Worm (Caenorhabditis elegans) whole organism, L3 larva: ENCODE results near the gene nspc-19.
"Not testable (repeated sequence)": the region's sequence is repeated elsewhere in the genome, so short reads cannot be mapped to it uniquely, and the experiment has no call there.

Experiments used
- R02D3.7 ChIP-seq: fragments of 150-350 bp; optimal IDR thresholded peaks from 2 replicates; lab custom pipeline; 2014; ENCODE audit warnings: missing biosample characterization, missing genetic modification characterization
- ZK546.5 ChIP-seq: sonication (generic microtip); optimal IDR thresholded peaks from 2 replicates; lab custom pipeline; 2017; ENCODE audit warnings: missing biosample characterization, missing genetic modification characterization
- aly-2 ChIP-seq: fragments of 150-350 bp; optimal IDR thresholded peaks from 2 replicates; lab custom pipeline; 2014; ENCODE audit warnings: missing biosample characterization, missing genetic modification characterization
- ama-1 ChIP-seq: fragments of 150-350 bp; optimal IDR thresholded peaks from 2 replicates; lab custom pipeline; 2018
- ceh-16 ChIP-seq: sonication (generic microtip); optimal IDR thresholded peaks from 2 replicates; lab custom pipeline; 2017; ENCODE audit warnings: missing biosample characterization, missing genetic modification characterization
- ceh-28 ChIP-seq: fragments of 150-350 bp; optimal IDR thresholded peaks from 2 replicates; lab custom pipeline; 2014; ENCODE audit warnings: missing biosample characterization, missing genetic modification reagents, missing genetic modification characterization
- ceh-82 ChIP-seq: fragments of 150-350 bp; optimal IDR thresholded peaks from 2 replicates; lab custom pipeline; 2014; ENCODE audit warnings: missing biosample characterization, missing genetic modification characterization
- ceh-9 ChIP-seq: sonication (generic microtip); optimal IDR thresholded peaks from 2 replicates; lab custom pipeline; 2018; ENCODE audit warnings: missing biosample characterization, missing genetic modification characterization
- daf-12 ChIP-seq: fragments of 150-350 bp; optimal IDR thresholded peaks from 2 replicates; lab custom pipeline; 2014; ENCODE audit warnings: missing biosample characterization, missing genetic modification reagents, missing genetic modification characterization
- egl-27 ChIP-seq: sonication (generic microtip); optimal IDR thresholded peaks from 4 replicates; lab custom pipeline; 2017; ENCODE audit warnings: missing biosample characterization, missing genetic modification reagents, missing genetic modification characterization
- egl-5 ChIP-seq: fragments of 150-350 bp; optimal IDR thresholded peaks from 2 replicates; lab custom pipeline; 2017; ENCODE audit warnings: missing biosample characterization, missing genetic modification reagents, missing genetic modification characterization, inconsistent platforms
- elt-1 ChIP-seq: fragments of 150-350 bp; optimal IDR thresholded peaks from 2 replicates; lab custom pipeline; 2014; ENCODE audit warnings: missing biosample characterization, missing genetic modification characterization
- elt-2 ChIP-seq: sonication (generic microtip); optimal IDR thresholded peaks from 2 replicates; lab custom pipeline; 2016; ENCODE audit warnings: missing genetic modification reagents, mild to moderate bottlenecking, missing genetic modification characterization, missing compliant biosample characterization
- elt-3 ChIP-seq, 3 experiments: fragments of 150-350 bp in 1 of 3; sonication (generic microtip) in 2 of 3; optimal IDR thresholded peaks; 2 replicates in 2 of 3; 4 replicates in 1 of 3; lab custom pipeline; 2014 to 2017; ENCODE audit warnings: missing biosample characterization in 3 of 3, missing genetic modification characterization in 3 of 3
- eor-1 ChIP-seq, 2 experiments: fragments of 150-350 bp; optimal IDR thresholded peaks; 2 replicates each; lab custom pipeline; 2014 to 2018; ENCODE audit warnings: missing biosample characterization in 2 of 2, missing genetic modification characterization in 2 of 2
- fkh-10 ChIP-seq: sonication (generic microtip); optimal IDR thresholded peaks from 2 replicates; lab custom pipeline; 2017; ENCODE audit warnings: missing biosample characterization, missing genetic modification reagents, missing genetic modification characterization
- fkh-2 ChIP-seq: fragments of 150-350 bp; optimal IDR thresholded peaks from 2 replicates; lab custom pipeline; 2014; ENCODE audit warnings: missing biosample characterization, missing genetic modification reagents, missing genetic modification characterization
- fos-1 ChIP-seq: fragments of 150-350 bp; optimal IDR thresholded peaks from 2 replicates; lab custom pipeline; 2014; ENCODE audit warnings: missing biosample characterization, missing genetic modification characterization
- hmg-11 ChIP-seq: sonication (generic microtip); optimal IDR thresholded peaks from 2 replicates; lab custom pipeline; 2016; ENCODE audit warnings: missing genetic modification characterization, missing compliant biosample characterization
- jun-1 ChIP-seq: fragments of 150-350 bp; optimal IDR thresholded peaks from 2 replicates; lab custom pipeline; 2014; ENCODE audit warnings: missing biosample characterization, missing genetic modification reagents, missing genetic modification characterization
- lin-15B ChIP-seq: fragments of 150-350 bp; optimal IDR thresholded peaks from 2 replicates; lab custom pipeline; 2014; ENCODE audit warnings: missing biosample characterization, missing genetic modification characterization
- lin-39 ChIP-seq: fragments of 150-350 bp; optimal IDR thresholded peaks from 2 replicates; lab custom pipeline; 2018; ENCODE audit warnings: missing biosample characterization, missing genetic modification reagents, missing genetic modification characterization
- lsy-12 ChIP-seq: sonication (generic microtip); optimal IDR thresholded peaks from 2 replicates; lab custom pipeline; 2016; ENCODE audit warnings: mild to moderate bottlenecking, missing genetic modification characterization, missing compliant biosample characterization
- mdl-1 ChIP-seq: fragments of 150-350 bp; optimal IDR thresholded peaks from 2 replicates; lab custom pipeline; 2014; ENCODE audit warnings: missing biosample characterization, missing genetic modification characterization
- nfya-1 ChIP-seq: sonication (generic microtip); optimal IDR thresholded peaks from 2 replicates; lab custom pipeline; 2017; ENCODE audit warnings: missing genetic modification characterization, mild to moderate bottlenecking, missing compliant biosample characterization, antibody characterized with exemption, moderate library complexity; ENCODE audit not compliant: insufficient read depth
- nhr-12 ChIP-seq: fragments of 150-350 bp; optimal IDR thresholded peaks from 2 replicates; lab custom pipeline; 2014; ENCODE audit warnings: missing biosample characterization, missing genetic modification characterization
- nhr-23 ChIP-seq: fragments of 150-350 bp; optimal IDR thresholded peaks from 2 replicates; lab custom pipeline; 2014; ENCODE audit warnings: missing biosample characterization, missing genetic modification reagents, missing genetic modification characterization
- nhr-237 ChIP-seq: fragments of 150-350 bp; optimal IDR thresholded peaks from 2 replicates; lab custom pipeline; 2014; ENCODE audit warnings: missing biosample characterization, missing genetic modification characterization
- nhr-25 ChIP-seq: sonication (generic microtip); optimal IDR thresholded peaks from 2 replicates; lab custom pipeline; 2017; ENCODE audit warnings: missing biosample characterization, missing genetic modification characterization
- nhr-28 ChIP-seq: fragments of 150-350 bp; optimal IDR thresholded peaks from 2 replicates; lab custom pipeline; 2014; ENCODE audit warnings: missing biosample characterization, missing genetic modification characterization
- nhr-43 ChIP-seq: sonication (generic microtip); optimal IDR thresholded peaks from 2 replicates; lab custom pipeline; 2016; ENCODE audit warnings: mild to moderate bottlenecking, missing genetic modification characterization, missing compliant biosample characterization; ENCODE audit not compliant: poor library complexity, severe bottlenecking
- nhr-67 ChIP-seq: fragments of 150-350 bp; optimal IDR thresholded peaks from 2 replicates; lab custom pipeline; 2014; ENCODE audit warnings: missing biosample characterization, missing genetic modification characterization
- nhr-76 ChIP-seq: fragments of 150-350 bp; sonication (generic microtip); optimal IDR thresholded peaks from 5 replicates; lab custom pipeline; 2014; ENCODE audit warnings: missing biosample characterization, missing genetic modification characterization
- nhr-77 ChIP-seq: fragments of 150-350 bp; optimal IDR thresholded peaks from 2 replicates; lab custom pipeline; 2014; ENCODE audit warnings: missing biosample characterization, missing genetic modification characterization
- pha-4 ChIP-seq: fragments of 150-350 bp; optimal IDR thresholded peaks from 2 replicates; lab custom pipeline; 2014; ENCODE audit warnings: missing biosample characterization, missing genetic modification reagents, missing genetic modification characterization
- pqm-1 ChIP-seq: fragments of 150-350 bp; optimal IDR thresholded peaks from 2 replicates; lab custom pipeline; 2017; ENCODE audit warnings: missing biosample characterization, missing genetic modification characterization, inconsistent platforms
- sea-2 ChIP-seq: fragments of 150-350 bp; sonication (generic microtip); optimal IDR thresholded peaks from 4 replicates; lab custom pipeline; 2014; ENCODE audit warnings: missing biosample characterization, missing genetic modification reagents, missing genetic modification characterization
- skn-1 ChIP-seq: fragments of 150-350 bp; optimal IDR thresholded peaks from 2 replicates; lab custom pipeline; 2014; ENCODE audit warnings: missing biosample characterization, missing genetic modification characterization
- snpc-4 ChIP-seq: fragments of 150-350 bp; optimal IDR thresholded peaks from 2 replicates; lab custom pipeline; 2014; ENCODE audit warnings: missing biosample characterization, missing genetic modification characterization
- tbx-2 ChIP-seq: sonication (generic microtip); optimal IDR thresholded peaks from 2 replicates; lab custom pipeline; 2016; ENCODE audit warnings: mild to moderate bottlenecking, missing genetic modification characterization, missing compliant biosample characterization
- unc-39 ChIP-seq: sonication (generic microtip); optimal IDR thresholded peaks from 4 replicates; lab custom pipeline; 2017; ENCODE audit warnings: missing biosample characterization, missing genetic modification characterization
- unc-62 ChIP-seq: fragments of 150-350 bp; sonication (generic microtip); optimal IDR thresholded peaks from 4 replicates; lab custom pipeline; 2014; ENCODE audit warnings: missing biosample characterization, missing genetic modification reagents, missing genetic modification characterization
- zag-1 ChIP-seq: fragments of 150-350 bp; optimal IDR thresholded peaks from 2 replicates; lab custom pipeline; 2014; ENCODE audit warnings: missing biosample characterization, missing genetic modification characterization
- ztf-11 ChIP-seq: fragments of 150-350 bp; optimal IDR thresholded peaks from 2 replicates; lab custom pipeline; 2014; ENCODE audit warnings: missing biosample characterization, missing genetic modification characterization
- ztf-4 ChIP-seq: fragments of 150-350 bp; optimal IDR thresholded peaks from 2 replicates; lab custom pipeline; 2014; ENCODE audit warnings: missing biosample characterization, missing genetic modification characterization

Gene nspc-19

DNA sequence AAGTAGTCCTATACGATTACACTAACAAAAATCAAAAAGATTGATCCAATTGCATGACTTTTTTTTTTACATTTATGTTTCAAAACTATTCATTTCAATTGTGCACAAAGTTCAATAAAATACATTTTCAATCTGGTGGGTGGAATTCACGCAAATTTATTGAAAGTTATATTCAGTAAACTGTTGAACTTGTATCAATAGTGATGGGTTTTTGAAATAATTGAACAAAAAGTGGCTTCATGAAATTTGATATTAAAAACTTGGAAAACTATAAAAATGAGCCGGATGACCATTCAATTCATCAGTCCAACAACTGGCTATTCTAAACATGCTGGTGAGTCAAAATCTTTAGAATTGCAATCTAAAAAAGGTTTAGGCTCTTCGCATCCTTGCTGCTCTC is 5.2 kb upstream of the nspc-19 start, which contains the start of gene nspc-16:
TSS of gene nspc-16 (plus strand) at position 301 of the 400 bp plus-strand sequence.
- no peak for TF ChIP-seq nhr-67 (tag; lab: Kevin White, UChicago)
- no peak for TF ChIP-seq lin-39
- no peak for TF ChIP-seq ceh-16 (tag; lab: Kevin White, UChicago)
- TF ChIP-seq skn-1 (tag; lab: Kevin White, UChicago): no peak
- TF ChIP-seq nhr-23 (tag; lab: Kevin White, UChicago): no peak
- TF ChIP-seq ceh-82: no peak
- no peak for TF ChIP-seq ceh-9 (tag; lab: Kevin White, UChicago)
- TF ChIP-seq nhr-12 (tag; lab: Kevin White, UChicago): no peak
- TF ChIP-seq hmg-11: no peak
- no peak for TF ChIP-seq fkh-2
- no peak for TF ChIP-seq zag-1 (tag; lab: Kevin White, UChicago)
- no peak for TF ChIP-seq daf-12 (tag; lab: Kevin White, UChicago)

DNA sequence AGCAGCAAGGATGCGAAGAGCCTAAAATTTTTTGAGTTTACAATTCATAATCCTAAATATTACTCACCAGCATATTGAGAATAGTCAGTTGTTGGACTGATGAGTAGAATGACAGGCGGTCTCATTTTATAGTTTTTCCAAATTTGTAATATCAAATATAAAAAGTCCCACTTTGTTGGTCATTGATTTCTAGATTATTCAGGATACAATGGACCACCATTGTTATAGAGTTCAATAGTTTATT is 3.5 kb upstream of the nspc-19 start, which contains the start of gene nspc-17:
TSS of gene nspc-17 (minus strand) at position 101 of the 244 bp plus-strand sequence.
- TF ChIP-seq egl-27, R02D3.7, nhr-76 (tag; lab: Kevin White, UChicago): not testable (repeated sequence)

DNA sequence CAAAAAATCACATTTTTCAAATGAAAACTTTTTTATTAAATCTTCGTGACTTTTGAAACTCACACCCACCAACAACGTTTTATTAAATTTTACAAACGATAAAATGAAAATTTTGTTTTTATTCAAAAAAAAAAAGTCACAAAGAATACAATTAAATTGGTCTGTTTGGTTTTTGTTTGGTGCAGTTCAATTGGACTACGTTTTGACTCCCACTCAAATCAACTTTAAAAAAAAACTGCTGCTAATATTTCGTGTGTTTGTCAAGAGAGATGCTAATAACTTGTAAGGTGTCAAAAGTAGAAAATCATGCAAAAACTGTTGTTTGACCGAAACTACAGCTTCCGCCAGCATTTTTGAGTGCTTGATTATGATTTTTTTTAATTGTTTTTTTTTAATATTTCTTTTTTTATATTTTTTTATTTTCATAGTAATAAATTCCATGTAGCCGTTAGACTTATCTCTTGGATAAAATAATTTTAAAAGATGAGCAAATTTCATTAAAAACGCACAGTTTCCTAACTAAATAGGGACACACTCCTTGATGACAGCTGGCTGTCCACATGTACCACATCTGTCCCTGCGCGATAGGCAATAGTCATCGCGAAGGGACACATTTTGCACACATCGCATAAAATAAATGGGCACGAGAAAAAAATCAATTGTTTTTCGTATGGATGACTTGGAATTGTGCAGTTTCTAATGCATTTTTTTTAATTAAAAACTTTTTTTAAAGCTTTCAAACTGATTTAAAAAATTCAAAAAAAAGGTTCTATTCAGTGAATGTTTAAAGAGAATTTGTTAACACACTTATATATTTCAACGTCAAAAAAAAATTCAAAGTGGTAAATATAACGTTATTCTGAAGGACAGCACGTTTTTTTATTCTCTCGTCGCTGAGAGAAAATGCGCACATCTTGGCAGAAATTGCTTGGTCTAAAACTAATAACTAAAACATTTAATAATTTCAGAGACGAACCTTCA is 2.9 kb upstream of the nspc-19 start:
- TF ChIP-seq egl-5 (tag; lab: Kevin White, UChicago): peak; percentile 100
- peak; percentile 87 for TF ChIP-seq ceh-16 (tag; lab: Kevin White, UChicago)
- peak; percentile 100 for TF ChIP-seq ceh-28 (tag; lab: Kevin White, UChicago)
- peak; percentile 84 for TF ChIP-seq fkh-2
- peak; percentile 49 for TF ChIP-seq lin-15B (tag; lab: Kevin White, UChicago)
- peak; percentile 100 for TF ChIP-seq ceh-9 (tag; lab: Kevin White, UChicago)
- peak; percentile 75 for TF ChIP-seq nhr-67 (tag; lab: Kevin White, UChicago)
- peak; percentile 99 for TF ChIP-seq nhr-77 (tag; lab: Kevin White, UChicago)
- peak; percentile 100 for TF ChIP-seq unc-62 (GFP tag; lab: Kevin White, UChicago)
- peak; percentile 99 for TF ChIP-seq nhr-43 (tag; lab: Kevin White, UChicago)
- peak; percentile 67 to 99 (median 79) for TF ChIP-seq elt-3 (tag; optimal IDR thresholded peaks at IDR 0.05; lab: Kevin White, UChicago)
- TF ChIP-seq ama-1 (lab: Kevin White, UChicago): peak; percentile 73
- TF ChIP-seq daf-12 (tag; lab: Kevin White, UChicago): peak; percentile 97
- TF ChIP-seq eor-1 (tag; optimal IDR thresholded peaks at IDR 0.05; lab: Kevin White, UChicago): peak in 1 of 2 experiments; percentile 86
- peak; percentile 90 for TF ChIP-seq pqm-1 (tag; lab: Kevin White, UChicago)
- TF ChIP-seq nhr-25 (tag; lab: Kevin White, UChicago): peak; percentile 98
- peak; percentile 94 for TF ChIP-seq ztf-4 (tag; lab: Kevin White, UChicago)
- TF ChIP-seq nhr-237: peak; percentile 87
- peak; percentile 100 for TF ChIP-seq lin-39
- peak; percentile 98 for TF ChIP-seq egl-27 (tag; lab: Kevin White, UChicago)
- TF ChIP-seq fkh-10 (GFP tag; lab: Kevin White, UChicago): peak; percentile 97
- TF ChIP-seq jun-1: peak; percentile 100
- TF ChIP-seq snpc-4: peak; percentile 94
- peak; percentile 25 for TF ChIP-seq unc-39
- TF ChIP-seq R02D3.7 (tag; lab: Kevin White, UChicago): peak; percentile 96
- TF ChIP-seq aly-2 (tag; lab: Kevin White, UChicago): peak; percentile 96
- TF ChIP-seq hmg-11: peak; percentile 93
- TF ChIP-seq ztf-11: peak; percentile 74
- TF ChIP-seq elt-1 (tag; lab: Kevin White, UChicago): peak; percentile 73
- peak; percentile 89 for TF ChIP-seq elt-2
- peak; percentile 71 for TF ChIP-seq ZK546.5 (tag; lab: Kevin White, UChicago)
- TF ChIP-seq fos-1 (tag; lab: Kevin White, UChicago): peak; percentile 99
- peak; percentile 96 for TF ChIP-seq zag-1 (tag; lab: Kevin White, UChicago)
- peak; percentile 73 for TF ChIP-seq nhr-28 (tag; lab: Kevin White, UChicago)
- TF ChIP-seq pha-4 (tag; lab: Kevin White, UChicago): peak; percentile 96
- TF ChIP-seq nhr-12 (tag; lab: Kevin White, UChicago): peak; percentile 38
- TF ChIP-seq skn-1 (tag; lab: Kevin White, UChicago): peak; percentile 99
- peak; percentile 97 for TF ChIP-seq lsy-12 (tag; lab: Kevin White, UChicago)
- peak; percentile 100 for TF ChIP-seq ceh-82
- TF ChIP-seq nhr-76 (tag; lab: Kevin White, UChicago): peak; percentile 89
- TF ChIP-seq mdl-1 (tag; lab: Kevin White, UChicago): peak; percentile 90
- peak; percentile 96 for TF ChIP-seq nfya-1 (tag; lab: Kevin White, UChicago)
- peak; percentile 80 for TF ChIP-seq sea-2 (GFP tag; lab: Kevin White, UChicago)
- peak; percentile 99 for TF ChIP-seq nhr-23 (tag; lab: Kevin White, UChicago)
- TF ChIP-seq tbx-2: peak; percentile 99
